Worm (Caenorhabditis elegans): ENCODE measurements around the gene bath-10.

Gene bath-10

ce11 chrII:3344917-3345316 lies 30.0 kb upstream of the bath-10 start, which contains the start of gene bath-28:
bath-28 (minus strand) TSS chrII:3344967.
- TF ChIP-seq grh-1 (GFP tag; IDR thresholded peaks at IDR 0.05) = no peak

ce11 chrII:3346328-3346780 lies 28.5 kb upstream of the bath-10 start, which contains the start of gene bath-30:
bath-30 (minus strand) TSS chrII:3346378.
- no peak for TF ChIP-seq nhr-12 (tag; optimal IDR thresholded peaks at IDR 0.05)
- TF ChIP-seq ama-1 (optimal IDR thresholded peaks at IDR 0.05) = no peak
- no peak for TF ChIP-seq hlh-4 (tag; optimal IDR thresholded peaks at IDR 0.05)
- no peak for TF ChIP-seq fkh-4 (tag; optimal IDR thresholded peaks at IDR 0.05; ENCODE audit: borderline replicate concordance)
- no peak for TF ChIP-seq unc-130 (tag; optimal IDR thresholded peaks at IDR 0.05)
- no peak for TF ChIP-seq nhr-84 (tag; optimal IDR thresholded peaks at IDR 0.05)
- TF ChIP-seq elt-2 (tag; optimal IDR thresholded peaks at IDR 0.05) = no peak
- no peak for TF ChIP-seq ceh-82 (tag; optimal IDR thresholded peaks at IDR 0.05)
- TF ChIP-seq elt-3 (tag; optimal IDR thresholded peaks at IDR 0.05) = no peak
- TF ChIP-seq fkh-8 (tag; optimal IDR thresholded peaks at IDR 0.05) = no peak
- no peak for TF ChIP-seq nhr-90 (tag; optimal IDR thresholded peaks at IDR 0.05; ENCODE audit: poor library complexity)
- no peak for TF ChIP-seq nhr-71 (tag; optimal IDR thresholded peaks at IDR 0.05)

- TF ChIP-seq irx-1 (tag; optimal IDR thresholded peaks at IDR 0.05) (no peak), ztf-4 (tag; optimal IDR thresholded peaks at IDR 0.05) (no peak), mab-9 (GFP tag; IDR thresholded peaks at IDR 0.05) (no peak), C16A3.4 (tag; optimal IDR thresholded peaks at IDR 0.05) (no peak), blmp-1 (tag; optimal IDR thresholded peaks at IDR 0.05) (no peak), hpl-2 (GFP tag; optimal IDR thresholded peaks at IDR 0.05) (no peak), tbx-2 (tag; optimal IDR thresholded peaks at IDR 0.05) (no peak), ama-1 (optimal IDR thresholded peaks at IDR 0.05) (no peak), F16B12.6 (tag; optimal IDR thresholded peaks at IDR 0.05) (no peak), jun-1 (tag; optimal IDR thresholded peaks at IDR 0.05) (no peak), nhr-84 (tag; optimal IDR thresholded peaks at IDR 0.05) (no peak), nhr-76 (tag; optimal IDR thresholded peaks at IDR 0.05) (no peak), zag-1 (tag; optimal IDR thresholded peaks at IDR 0.05) (no peak), fkh-10 (GFP tag; optimal IDR thresholded peaks at IDR 0.05) (no peak), hlh-17 (GFP tag; optimal IDR thresholded peaks at IDR 0.05; ENCODE audit: borderline replicate concordance) (no peak), ceh-82 (tag; optimal IDR thresholded peaks at IDR 0.05) (no peak), pax-3 (tag; optimal IDR thresholded peaks at IDR 0.05) (no peak), zip-4 (GFP tag; optimal IDR thresholded peaks at IDR 0.05) (no peak)
Measured at ce11 chrII:3347940-3348610, 26.8 kb upstream of the bath-10 start, which contains the start of the genes F14D2.14 and bath-29. F14D2.14 (minus strand) TSS chrII:3347990. bath-29 (plus strand) TSS chrII:3348560.

ce11 chrII:3349820-3350291 lies 25.0 kb upstream of the bath-10 start, which contains the start of gene F14D2.8:
F14D2.8 (minus strand) TSS chrII:3349870.
- TF ChIP-seq rnt-1 (tag; optimal IDR thresholded peaks at IDR 0.05) (no peak), alr-1 (tag; optimal IDR thresholded peaks at IDR 0.05; ENCODE audit: borderline replicate concordance) (no peak), efl-3 (GFP tag; optimal IDR thresholded peaks at IDR 0.05) (no peak), nhr-19 (GFP tag; conservative IDR thresholded peaks at IDR 0.05) (no peak), vab-15 (tag; optimal IDR thresholded peaks at IDR 0.05) (no peak)

ce11 chrII:3358834-3359233 lies 16.0 kb upstream of the bath-10 start, which contains the start of the genes lido-14 and bath-27:
lido-14 (plus strand) TSS chrII:3359134.
bath-27 (plus strand) TSS chrII:3359139.
- no peak for TF ChIP-seq ceh-63 (GFP tag; optimal IDR thresholded peaks at IDR 0.05)
- TF ChIP-seq zag-1 (tag; optimal IDR thresholded peaks at IDR 0.05) = no peak

All from whole organism, L1 larva.